Worm (Caenorhabditis elegans) whole organism, young adult: ENCODE results near the gene smc-5.
A peak's percentile ranks its signal among the peaks of the same experiment; 100 is the strongest.

Experiments used
- akir-1 ChIP-seq: fragments of 200-800 bp; sonication (Bioruptor generic); optimal IDR thresholded peaks from 2 replicates; lab custom pipeline; 2018; ENCODE audit warnings: mild to moderate bottlenecking, missing genetic modification characterization, moderate library complexity, missing compliant biosample characterization
- aptf-2 ChIP-seq: fragments of 200-800 bp; sonication (Bioruptor generic); conservative IDR thresholded peaks from 2 replicates; pipeline ENCODE4 v1.3.6; 2022; ENCODE audit warnings: missing genetic modification reagents, missing genetic modification characterization, missing compliant biosample characterization
- madf-8 ChIP-seq: fragments of 200-800 bp; sonication (Bioruptor generic); conservative IDR thresholded peaks from 2 replicates; pipeline ENCODE4 v1.3.6; 2022; ENCODE audit warnings: missing genetic modification reagents, missing genetic modification characterization, missing compliant biosample characterization
- mes-4 ChIP-seq: sonication (generic microtip); optimal IDR thresholded peaks from 2 replicates; lab custom pipeline; 2016; ENCODE audit warnings: missing genotype, missing genetic modification characterization, missing compliant biosample characterization
- nfya-1 ChIP-seq: sonication (generic microtip); optimal IDR thresholded peaks from 2 replicates; lab custom pipeline; 2017; ENCODE audit warnings: antibody characterized with exemption, missing compliant biosample characterization, missing genetic modification characterization, borderline replicate concordance; ENCODE audit not compliant: insufficient read depth
- nfya-2 ChIP-seq: fragments of 200-800 bp; sonication (Bioruptor generic); IDR thresholded peaks from 2 replicates; pipeline ENCODE4 v1.3.6; 2022; ENCODE audit warnings: missing genetic modification reagents, missing genetic modification characterization, missing compliant biosample characterization
- rpc-1 ChIP-seq, 2 experiments: fragments of 150-350 bp in 1 of 2; sonication (generic microtip) in 1 of 2; optimal IDR thresholded peaks; 2 replicates each; lab custom pipeline; 2014 to 2018; ENCODE audit warnings: missing biosample characterization in 1 of 2, missing genetic modification characterization in 1 of 2, missing genetic modification reagents in 1 of 2, missing genotype in 1 of 2
- unc-62 ChIP-seq: fragments of 150-350 bp; optimal IDR thresholded peaks from 2 replicates; lab custom pipeline; 2014; ENCODE audit warnings: missing biosample characterization, missing genetic modification reagents, missing genetic modification characterization
- ztf-25 ChIP-seq: fragments of 200-800 bp; sonication (Bioruptor generic); IDR thresholded peaks from 2 replicates; pipeline ENCODE4 v1.3.6; 2022; ENCODE audit warnings: missing genetic modification reagents, missing genetic modification characterization, missing compliant biosample characterization
- ztf-28 ChIP-seq: fragments of 200-800 bp; sonication (Bioruptor generic); IDR thresholded peaks from 2 replicates; pipeline ENCODE4 v1.3.6; 2022; ENCODE audit warnings: missing genetic modification reagents, missing genetic modification characterization, missing compliant biosample characterization

ce11 chrII:5055129-5055666 lies 6.7 kb upstream of the smc-5 start, which contains the start of the genes ify-1 and rpl-22:
- TF ChIP-seq madf-8 (GFP tag; lab: Robert Waterston, UW), result peak; percentile 71
- no peak for TF ChIP-seq mes-4 (tag; lab: Kevin White, UChicago)
- TF ChIP-seq ztf-25 (GFP tag; lab: Robert Waterston, UW), result no peak
- TF ChIP-seq aptf-2, result no peak
- TF ChIP-seq nfya-2 (GFP tag; lab: Robert Waterston, UW), result no peak
- 0 out of 2 replicates have a peak, but pooled peaks have one; percentile 42 for TF ChIP-seq ztf-28 (GFP tag; lab: Robert Waterston, UW)
- TF ChIP-seq nfya-1 (tag; lab: Kevin White, UChicago), result no peak
- TF ChIP-seq akir-1, result no peak
- TF ChIP-seq unc-62 (GFP tag; lab: Kevin White, UChicago), result no peak
- TF ChIP-seq rpc-1 (optimal IDR thresholded peaks at IDR 0.05; lab: Kevin White, UChicago), result peak; percentile 26
- TF ChIP-seq rpc-1 (tag; optimal IDR thresholded peaks at IDR 0.05; lab: Kevin White, UChicago), result peak; percentile 4
